Fruit fly (Drosophila melanogaster) whole organism, embryonic: ENCODE measurements around the gene bab1.

Experiments
- CG1024 ChIP-seq: fragments of 200-800 bp; sonication (Bioruptor generic); IDR thresholded peaks from 2 replicates; pipeline ENCODE4 v1.3.6; 2022; ENCODE audit warnings: missing biosample characterization, missing genetic modification characterization
- CG10274 ChIP-seq: fragments of 200-800 bp; sonication (Bioruptor generic); optimal IDR thresholded peaks from 3 replicates; lab custom pipeline; 2017; ENCODE audit warnings: missing biosample characterization, mild to moderate bottlenecking, missing genetic modification characterization
- CG10431 ChIP-seq: fragments of 200-800 bp; sonication (Bioruptor generic); optimal IDR thresholded peaks from 3 replicates; lab custom pipeline; 2018; ENCODE audit warnings: missing biosample characterization, mild to moderate bottlenecking, missing genetic modification characterization
- CG11247 ChIP-seq: fragments of 200-800 bp; sonication (Bioruptor generic); IDR thresholded peaks from 2 replicates; pipeline ENCODE4 v1.3.6; 2022; ENCODE audit warnings: missing biosample characterization, missing genetic modification characterization
- CG12236 ChIP-seq: fragments of 200-800 bp; sonication (Bioruptor generic); optimal IDR thresholded peaks from 2 replicates; lab custom pipeline; 2016; ENCODE audit warnings: missing biosample characterization, missing genetic modification characterization
- CG13424 ChIP-seq: fragments of 200-800 bp; sonication (Bioruptor generic); optimal IDR thresholded peaks from 2 replicates; lab custom pipeline; 2019; ENCODE audit warnings: missing biosample characterization, mild to moderate bottlenecking, missing genetic modification characterization, moderate library complexity
- CG14050 ChIP-seq: fragments of 200-800 bp; sonication (Bioruptor generic); IDR thresholded peaks from 3 replicates; pipeline ENCODE4 v1.3.6; 2022; ENCODE audit warnings: missing biosample characterization, missing genetic modification characterization
- CG15073 ChIP-seq: fragments of 200-800 bp; sonication (Bioruptor generic); optimal IDR thresholded peaks from 2 replicates; lab custom pipeline; 2016; ENCODE audit warnings: missing biosample characterization, missing genetic modification characterization
- CG15514 ChIP-seq: fragments of 200-800 bp; sonication (Bioruptor generic); optimal IDR thresholded peaks from 3 replicates; lab custom pipeline; 2017; ENCODE audit warnings: missing biosample characterization, missing genetic modification characterization, mild to moderate bottlenecking, moderate library complexity, missing genetic modification reagents
- CG18599 ChIP-seq: fragments of 200-800 bp; sonication (Bioruptor generic); optimal IDR thresholded peaks from 3 replicates; lab custom pipeline; 2017; ENCODE audit warnings: missing biosample characterization, missing genetic modification characterization, mild to moderate bottlenecking, moderate library complexity, missing genetic modification reagents
- CG2678 ChIP-seq: fragments of 200-800 bp; sonication (Bioruptor generic); optimal IDR thresholded peaks from 3 replicates; lab custom pipeline; 2019; ENCODE audit warnings: missing biosample characterization, mild to moderate bottlenecking, missing genetic modification characterization, moderate library complexity
- CG30020 ChIP-seq: fragments of 200-800 bp; optimal IDR thresholded peaks from 2 replicates; lab custom pipeline; 2019; ENCODE audit warnings: missing biosample characterization, mild to moderate bottlenecking, missing genetic modification characterization, moderate library complexity
- CG3163 ChIP-seq: fragments of 200-800 bp; sonication (Bioruptor generic); optimal IDR thresholded peaks from 3 replicates; lab custom pipeline; 2016; ENCODE audit warnings: missing biosample characterization, missing genetic modification characterization
- CG3838 ChIP-seq: fragments of 200-800 bp; sonication (Bioruptor generic); optimal IDR thresholded peaks from 3 replicates; lab custom pipeline; 2016; ENCODE audit warnings: missing biosample characterization, missing genetic modification characterization
- CG4424 ChIP-seq: fragments of 200-800 bp; sonication (Bioruptor generic); optimal IDR thresholded peaks from 3 replicates; lab custom pipeline; 2016; ENCODE audit warnings: missing biosample characterization, missing genetic modification characterization
- CG4820 ChIP-seq: fragments of 200-800 bp; sonication (Bioruptor generic); optimal IDR thresholded peaks from 3 replicates; lab custom pipeline; 2016; ENCODE audit warnings: missing biosample characterization, missing genetic modification characterization
- CG4854 ChIP-seq: fragments of 200-800 bp; sonication (Bioruptor generic); optimal IDR thresholded peaks from 2 replicates; lab custom pipeline; 2016; ENCODE audit warnings: missing biosample characterization, missing genetic modification characterization, inconsistent platforms
- CG6254 ChIP-seq: fragments of 200-800 bp; sonication (Bioruptor generic); optimal IDR thresholded peaks from 3 replicates; lab custom pipeline; 2017; ENCODE audit warnings: mild to moderate bottlenecking, missing biosample characterization, missing genetic modification reagents, missing genetic modification characterization
- CG9437 ChIP-seq: fragments of 200-800 bp; sonication (Bioruptor generic); optimal IDR thresholded peaks from 2 replicates; lab custom pipeline; 2018; ENCODE audit warnings: missing biosample characterization, mild to moderate bottlenecking, missing genetic modification characterization
- CkIIα-i1 ChIP-seq: fragments of 200-800 bp; sonication (Bioruptor generic); IDR thresholded peaks from 2 replicates; pipeline ENCODE4 v1.3.6; 2022; ENCODE audit warnings: missing biosample characterization, missing genetic modification characterization
- Dp ChIP-seq: fragments of 200-800 bp; sonication (Bioruptor generic); optimal IDR thresholded peaks from 2 replicates; lab custom pipeline; 2018; ENCODE audit warnings: missing biosample characterization, mild to moderate bottlenecking, missing genetic modification characterization, moderate library complexity
- E2f1 ChIP-seq: fragments of 200-800 bp; sonication (Bioruptor generic); IDR thresholded peaks from 2 replicates; pipeline ENCODE4 v1.3.6; 2022; ENCODE audit warnings: missing biosample characterization, missing genetic modification characterization
- HHEX ChIP-seq: fragments of 200-800 bp; sonication (Bioruptor generic); optimal IDR thresholded peaks from 3 replicates; lab custom pipeline; 2017; ENCODE audit warnings: missing biosample characterization, mild to moderate bottlenecking, missing genetic modification characterization, missing genetic modification reagents
- Hmx ChIP-seq: fragments of 200-800 bp; sonication (Bioruptor generic); optimal IDR thresholded peaks from 2 replicates; lab custom pipeline; 2016; ENCODE audit warnings: missing biosample characterization, missing genetic modification characterization
- Kr ChIP-seq: fragments of 200-800 bp; sonication (Bioruptor generic); optimal IDR thresholded peaks from 2 replicates; lab custom pipeline; 2017; ENCODE audit warnings: missing biosample characterization, mild to moderate bottlenecking, missing genetic modification characterization
- Lhr ChIP-seq: fragments of 200-800 bp; sonication (Bioruptor generic); optimal IDR thresholded peaks from 3 replicates; lab custom pipeline; 2017; ENCODE audit warnings: mild to moderate bottlenecking, missing biosample characterization, missing genetic modification reagents, missing genetic modification characterization
- NC2β ChIP-seq: fragments of 200-800 bp; sonication (Bioruptor generic); optimal IDR thresholded peaks from 2 replicates; lab custom pipeline; 2016; ENCODE audit warnings: missing biosample characterization, missing genetic modification characterization
- Opbp ChIP-seq: fragments of 200-800 bp; sonication (Bioruptor generic); IDR thresholded peaks from 3 replicates; pipeline ENCODE4 v1.3.6; 2022; ENCODE audit warnings: missing biosample characterization, missing genetic modification characterization; ENCODE audit not compliant: partially characterized antibody
- Poxn ChIP-seq: fragments of 200-800 bp; sonication (Bioruptor generic); IDR thresholded peaks from 2 replicates; pipeline ENCODE4 v1.3.6; 2022; ENCODE audit warnings: missing biosample characterization, missing genetic modification characterization
- YL-1 ChIP-seq: fragments of 200-800 bp; sonication (Bioruptor generic); optimal IDR thresholded peaks from 3 replicates; lab custom pipeline; 2017; ENCODE audit warnings: missing biosample characterization, mild to moderate bottlenecking, missing genetic modification characterization
- ac ChIP-seq: fragments of 200-800 bp; sonication (Bioruptor generic); optimal IDR thresholded peaks from 3 replicates; lab custom pipeline; 2017; ENCODE audit warnings: missing biosample characterization, mild to moderate bottlenecking, missing genetic modification characterization
- btn ChIP-seq: fragments of 200-800 bp; sonication (Bioruptor generic); optimal IDR thresholded peaks from 2 replicates; lab custom pipeline; 2016; ENCODE audit warnings: missing biosample characterization, missing genetic modification characterization
- chn ChIP-seq: fragments of 200-800 bp; sonication (Bioruptor generic); optimal IDR thresholded peaks from 2 replicates; lab custom pipeline; 2016; ENCODE audit warnings: missing biosample characterization, missing genetic modification characterization
- dati ChIP-seq: fragments of 200-800 bp; sonication (Bioruptor generic); IDR thresholded peaks from 2 replicates; pipeline ENCODE4 v1.3.6; 2022; ENCODE audit warnings: missing biosample characterization, missing genetic modification characterization
- dimm ChIP-seq: fragments of 200-800 bp; sonication (Bioruptor generic); IDR thresholded peaks from 2 replicates; pipeline ENCODE4 v1.3.6; 2022; ENCODE audit warnings: missing biosample characterization, missing genetic modification characterization
- gsb-n ChIP-seq: fragments of 200-800 bp; sonication (Bioruptor generic); optimal IDR thresholded peaks from 3 replicates; lab custom pipeline; 2018; ENCODE audit warnings: missing biosample characterization, mild to moderate bottlenecking, missing genetic modification characterization
- hkb ChIP-seq, 2 experiments: fragments of 200-800 bp in 1 of 2; fragments of >200 bp in 1 of 2; sonication (Bioruptor generic) in 1 of 2; IDR thresholded peaks in 1 of 2; optimal IDR thresholded peaks in 1 of 2; 2 replicates each; pipeline versions ENCODE4 v1.3.6 to Lab custom; 2017 to 2022; ENCODE audit warnings: missing biosample characterization in 1 of 2, missing genetic modification characterization in 1 of 2
- p53 ChIP-seq: fragments of 200-800 bp; sonication (Bioruptor generic); optimal IDR thresholded peaks from 2 replicates; lab custom pipeline; 2016; ENCODE audit warnings: missing biosample characterization, missing genetic modification characterization
- pfk ChIP-seq: fragments of 200-800 bp; sonication (Bioruptor generic); optimal IDR thresholded peaks from 2 replicates; lab custom pipeline; 2018; ENCODE audit warnings: missing biosample characterization, mild to moderate bottlenecking, missing genetic modification characterization, moderate library complexity
- pho ChIP-seq: fragments of 200-800 bp; sonication (Bioruptor generic); optimal IDR thresholded peaks from 2 replicates; lab custom pipeline; 2016; ENCODE audit warnings: missing biosample characterization, missing genetic modification characterization
- pnt ChIP-seq: fragments of 200-800 bp; sonication (Bioruptor generic); optimal IDR thresholded peaks from 3 replicates; lab custom pipeline; 2016; ENCODE audit warnings: missing biosample characterization, missing genetic modification characterization
- pzg ChIP-seq: fragments of 200-800 bp; sonication (Bioruptor generic); optimal IDR thresholded peaks from 3 replicates; lab custom pipeline; 2018; ENCODE audit warnings: missing biosample characterization, mild to moderate bottlenecking, missing genetic modification characterization, moderate library complexity
- sc ChIP-seq, 3 experiments: fragments of >200 bp in 2 of 3; fragments of 200-800 bp in 1 of 3; sonication (Bioruptor generic) in 1 of 3; optimal IDR thresholded peaks; 2 replicates in 2 of 3; 3 replicates in 1 of 3; lab custom pipeline; 2017; ENCODE audit warnings: mild to moderate bottlenecking in 1 of 3, missing biosample characterization in 1 of 3, missing genetic modification characterization in 1 of 3, missing genetic modification reagents in 1 of 3
- scrt ChIP-seq: fragments of 200-800 bp; sonication (Bioruptor generic); optimal IDR thresholded peaks from 2 replicates; lab custom pipeline; 2018; ENCODE audit warnings: missing biosample characterization, mild to moderate bottlenecking, missing genetic modification characterization, moderate library complexity
- sd ChIP-seq: fragments of 200-800 bp; sonication (Bioruptor generic); optimal IDR thresholded peaks from 3 replicates; lab custom pipeline; 2018; ENCODE audit warnings: missing biosample characterization, mild to moderate bottlenecking, missing genetic modification characterization, moderate library complexity
- sna ChIP-seq: fragments of 200-800 bp; sonication (Bioruptor generic); IDR thresholded peaks from 2 replicates; pipeline ENCODE4 v1.3.6; 2022; ENCODE audit warnings: missing biosample characterization, missing genetic modification characterization; ENCODE audit not compliant: partially characterized antibody
- ttk ChIP-seq: fragments of 200-800 bp; sonication (Bioruptor generic); IDR thresholded peaks from 2 replicates; pipeline ENCODE4 v2.1.2; 2022; ENCODE audit warnings: missing biosample characterization, missing genetic modification characterization
- tup ChIP-seq: fragments of 200-800 bp; sonication (Bioruptor generic); optimal IDR thresholded peaks from 2 replicates; lab custom pipeline; 2016; ENCODE audit warnings: missing biosample characterization, mild to moderate bottlenecking, missing genetic modification characterization, moderate library complexity
- twi ChIP-seq: fragments of 200-800 bp; optimal IDR thresholded peaks from 2 replicates; lab custom pipeline; 2019; ENCODE audit warnings: missing biosample characterization, mild to moderate bottlenecking, missing genetic modification characterization, moderate library complexity

The bab1 gene

dm6 chr3L:1086305-1086733 is 14.6 kb downstream of the bab1 start (continued):
- peak; percentile 68 for TF ChIP-seq ac (GFP tag; lab: Kevin White, UChicago)
- no peak for TF ChIP-seq chn
- TF ChIP-seq CG6254 (GFP tag; lab: Kevin White, UChicago) = peak; percentile 40
- TF ChIP-seq dati (GFP tag; lab: Robert Waterston, UW) = 0 out of 2 replicates have a peak, but pooled peaks have one; percentile 36
- TF ChIP-seq pho (GFP tag; lab: Kevin White, UChicago) = peak; percentile 16
- TF ChIP-seq CG15514 (GFP tag; lab: Kevin White, UChicago) = peak; percentile 71
- no peak for TF ChIP-seq sna (GFP tag; lab: Robert Waterston, UW)
- TF ChIP-seq pnt (GFP tag; lab: Kevin White, UChicago) = peak; percentile 9
- TF ChIP-seq CG13424 (tag; lab: Kevin White, UChicago) = peak; percentile 67
- TF ChIP-seq CG12236 = peak; percentile 51
- TF ChIP-seq CG10431 (GFP tag; lab: Kevin White, UChicago) = peak; percentile 31
- no peak for TF ChIP-seq pzg
- TF ChIP-seq CG3163 (GFP tag; lab: Kevin White, UChicago) = no peak
- peak; percentile 62 for TF ChIP-seq CG10274
- TF ChIP-seq CG30020 (tag; lab: Kevin White, UChicago) = no peak
- TF ChIP-seq Opbp (GFP tag; lab: Robert Waterston, UW) = no peak
- TF ChIP-seq p53 = no peak
- TF ChIP-seq CG15073 = no peak
- no peak for TF ChIP-seq CkIIα-i1 (GFP tag; lab: Robert Waterston, UW)
- peak; percentile 24 for TF ChIP-seq CG3838
- no peak for TF ChIP-seq NC2β (GFP tag; lab: Kevin White, UChicago)
- TF ChIP-seq sc (optimal IDR thresholded peaks at IDR 0.05; lab: Kevin White, UChicago) = no peak
- peak; percentile 54 for TF ChIP-seq sc (GFP tag; optimal IDR thresholded peaks at IDR 0.05; lab: Kevin White, UChicago)
- TF ChIP-seq ttk (GFP tag; lab: Robert Waterston, UW) = no peak
- TF ChIP-seq hkb (optimal IDR thresholded peaks at IDR 0.05; lab: Kevin White, UChicago) = no peak
- peak; percentile 77 for TF ChIP-seq hkb (GFP tag; IDR thresholded peaks at IDR 0.05; lab: Robert Waterston, UW)
- no peak for TF ChIP-seq Hmx (GFP tag; lab: Kevin White, UChicago)
- no peak for TF ChIP-seq pfk (GFP tag; lab: Kevin White, UChicago)
- peak; percentile 54; the same call in 1 of the 2 replicates for TF ChIP-seq CG1024 (GFP tag; lab: Robert Waterston, UW)
- 0 out of 2 replicates have a peak, but pooled peaks have one; percentile 10 for TF ChIP-seq dimm (GFP tag; lab: Robert Waterston, UW)
- no peak for TF ChIP-seq tup (GFP tag; lab: Kevin White, UChicago)
- TF ChIP-seq CG4424 (GFP tag; lab: Kevin White, UChicago) = peak; percentile 48
- peak; percentile 49 for TF ChIP-seq sd (tag; lab: Kevin White, UChicago)
- peak; percentile 83 for TF ChIP-seq CG2678 (tag; lab: Kevin White, UChicago)
- peak; percentile 58 for TF ChIP-seq Kr (GFP tag; lab: Kevin White, UChicago)
- TF ChIP-seq CG18599 (GFP tag; lab: Kevin White, UChicago) = peak; percentile 86
- TF ChIP-seq CG4820 (GFP tag; lab: Kevin White, UChicago) = peak; percentile 30
- TF ChIP-seq Dp = no peak
- peak; percentile 49 for TF ChIP-seq YL-1 (GFP tag; lab: Kevin White, UChicago)
- TF ChIP-seq gsb-n (tag; lab: Kevin White, UChicago) = peak; percentile 59
- peak; percentile 63 for TF ChIP-seq Lhr (GFP tag; lab: Kevin White, UChicago)
- TF ChIP-seq twi = peak; percentile 49
- peak; percentile 74 for TF ChIP-seq HHEX (GFP tag; lab: Kevin White, UChicago)
- TF ChIP-seq CG9437 = no peak
- peak; percentile 60 for TF ChIP-seq scrt (GFP tag; lab: Kevin White, UChicago)
- TF ChIP-seq Poxn (GFP tag; lab: Robert Waterston, UW) = 0 out of 2 replicates have a peak, but pooled peaks have one; percentile 17
- TF ChIP-seq CG4854 (GFP tag; lab: Kevin White, UChicago) = peak; percentile 17
- peak; percentile 38; the same call in 1 of the 2 replicates for TF ChIP-seq E2f1 (GFP tag; lab: Robert Waterston, UW)
- peak; percentile 14 for TF ChIP-seq btn (GFP tag; lab: Kevin White, UChicago)
- peak; percentile 26; the same call in 2 of the 3 replicates for TF ChIP-seq CG14050
- peak; percentile 55; the same call in 1 of the 2 replicates for TF ChIP-seq CG11247 (GFP tag; lab: Robert Waterston, UW)
